Worm (Caenorhabditis elegans): ENCODE measurements around the gene sru-28.

The sru-28 gene

DNA sequence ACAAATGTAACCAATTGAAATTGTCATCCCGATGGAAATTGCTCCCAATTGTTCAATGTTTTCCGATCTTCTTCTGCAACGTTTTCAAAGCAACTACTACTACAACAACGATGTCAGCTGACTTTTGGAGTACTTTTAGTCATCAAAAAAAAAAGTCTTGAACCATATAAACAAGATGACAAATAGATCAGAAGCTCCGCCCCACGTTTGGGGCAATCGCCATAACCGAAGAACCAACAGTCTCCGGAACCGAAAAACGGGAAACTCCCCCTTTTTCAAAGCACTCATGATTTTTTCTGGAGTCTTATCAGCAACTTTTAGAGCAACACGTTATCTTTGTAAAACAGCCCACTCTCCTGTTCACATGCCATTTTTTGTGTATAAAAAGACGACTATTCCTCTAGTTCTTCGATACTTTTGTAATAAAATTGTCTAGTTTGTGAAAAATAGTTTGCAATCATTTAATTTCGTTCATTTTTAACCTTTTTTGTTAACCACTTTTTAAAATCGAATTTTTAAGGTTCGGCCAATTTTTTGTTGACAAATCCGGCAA lies 46.6 kb upstream of the sru-28 start (continued):
- TF ChIP-seq mxl-3 (GFP tag; optimal IDR thresholded peaks at IDR 0.05), result no peak
- TF ChIP-seq tra-1 (GFP tag; IDR thresholded peaks at IDR 0.05), result no peak
- TF ChIP-seq ZK546.5 (tag; optimal IDR thresholded peaks at IDR 0.05), result no peak
- peak; percentile 44 for TF ChIP-seq dve-1 (tag; optimal IDR thresholded peaks at IDR 0.05; ENCODE audit: insufficient read depth)
- TF ChIP-seq gei-8 (GFP tag; optimal IDR thresholded peaks at IDR 0.05), result no peak
- no peak for TF ChIP-seq attf-4 (tag; optimal IDR thresholded peaks at IDR 0.05)
- TF ChIP-seq ceh-44 (GFP tag; IDR thresholded peaks at IDR 0.05), result no peak
- no peak for TF ChIP-seq ZK337.2 (GFP tag; IDR thresholded peaks at IDR 0.05)
- TF ChIP-seq spr-3 (GFP tag; optimal IDR thresholded peaks at IDR 0.05), result no peak
- no peak for TF ChIP-seq mdl-1 (tag; optimal IDR thresholded peaks at IDR 0.05)
- TF ChIP-seq zip-2 (tag; optimal IDR thresholded peaks at IDR 0.05), result no peak
- no peak for TF ChIP-seq nhr-76 (tag; optimal IDR thresholded peaks at IDR 0.05)
- TF ChIP-seq F44E2.7 (GFP tag; IDR thresholded peaks at IDR 0.05), result no peak
- TF ChIP-seq F26F4.8 (GFP tag; conservative IDR thresholded peaks at IDR 0.05), result no peak
- TF ChIP-seq php-3 (GFP tag; IDR thresholded peaks at IDR 0.05), result peak; percentile 18; the same call in 1 of the 2 replicates
- TF ChIP-seq zfp-3 (GFP tag; conservative IDR thresholded peaks at IDR 0.05), result no peak
- TF ChIP-seq Y5F2A.4 (GFP tag; optimal IDR thresholded peaks at IDR 0.05), result no peak
- no peak for TF ChIP-seq egl-43 (GFP tag; IDR thresholded peaks at IDR 0.05)
- no peak for TF ChIP-seq snpc-4 (tag; optimal IDR thresholded peaks at IDR 0.05)
- TF ChIP-seq F49E8.2 (tag; optimal IDR thresholded peaks at IDR 0.05; ENCODE audit: borderline replicate concordance), result no peak
- TF ChIP-seq daf-19 (GFP tag; conservative IDR thresholded peaks at IDR 0.05), result no peak
- TF ChIP-seq rbr-2 (tag; optimal IDR thresholded peaks at IDR 0.05), result no peak
- TF ChIP-seq madf-5 (GFP tag; IDR thresholded peaks at IDR 0.05), result no peak
- TF ChIP-seq zag-1 (tag; optimal IDR thresholded peaks at IDR 0.05), result no peak
- TF ChIP-seq ces-1 (GFP tag; optimal IDR thresholded peaks at IDR 0.05), result no peak
- no peak for TF ChIP-seq pha-4 (GFP tag; IDR thresholded peaks at IDR 0.05)
- no peak for TF ChIP-seq pha-4 (tag; optimal IDR thresholded peaks at IDR 0.05)
- no peak for TF ChIP-seq fkh-10 (GFP tag; optimal IDR thresholded peaks at IDR 0.05)
- TF ChIP-seq snpc-1.2 (GFP tag; IDR thresholded peaks at IDR 0.05), result no peak
- no peak for TF ChIP-seq arid-1 (GFP tag; conservative IDR thresholded peaks at IDR 0.05)
- no peak for TF ChIP-seq nhr-111 (GFP tag; optimal IDR thresholded peaks at IDR 0.05)
- peak; percentile 66 for TF ChIP-seq aha-1 (tag)
- TF ChIP-seq ctbp-1 (GFP tag; IDR thresholded peaks at IDR 0.05), result no peak
- no peak for TF ChIP-seq ceh-82 (tag; optimal IDR thresholded peaks at IDR 0.05)
- no peak for TF ChIP-seq daf-16 (GFP tag; optimal IDR thresholded peaks at IDR 0.05)
- TF ChIP-seq daf-16 (tag; optimal IDR thresholded peaks at IDR 0.05), result peak; percentile 81
- TF ChIP-seq unc-39 (tag; optimal IDR thresholded peaks at IDR 0.05), result no peak
- TF ChIP-seq tag-97 (GFP tag; IDR thresholded peaks at IDR 0.05), result no peak
- no peak for TF ChIP-seq T26A8.4 (GFP tag; IDR thresholded peaks at IDR 0.05)
- TF ChIP-seq hlh-11 (tag; optimal IDR thresholded peaks at IDR 0.05), result peak; percentile 66
- TF ChIP-seq dmd-8 (GFP tag; IDR thresholded peaks at IDR 0.05), result no peak
- TF ChIP-seq duxl-1 (tag; optimal IDR thresholded peaks at IDR 0.05; ENCODE audit: poor library complexity), result no peak
- no peak for TF ChIP-seq madf-9 (GFP tag; conservative IDR thresholded peaks at IDR 0.05)
- TF ChIP-seq nhr-10 (tag; optimal IDR thresholded peaks at IDR 0.05), result no peak
- no peak for TF ChIP-seq set-16 (GFP tag; IDR thresholded peaks at IDR 0.05)
- no peak for TF ChIP-seq unc-62 (GFP tag; optimal IDR thresholded peaks at IDR 0.05 in 1 of 2)
- no peak for TF ChIP-seq unc-62 (tag; optimal IDR thresholded peaks at IDR 0.05)
- TF ChIP-seq nhr-41 (GFP tag; IDR thresholded peaks at IDR 0.05), result no peak
- no peak for TF ChIP-seq F37D6.2 (tag; optimal IDR thresholded peaks at IDR 0.05)
- no peak for TF ChIP-seq nhr-102 (tag; optimal IDR thresholded peaks at IDR 0.05)
- no peak for TF ChIP-seq sdz-12 (GFP tag; optimal IDR thresholded peaks at IDR 0.05)
- no peak for TF ChIP-seq egl-27 (tag; optimal IDR thresholded peaks at IDR 0.05)
- TF ChIP-seq nhr-6 (tag; optimal IDR thresholded peaks at IDR 0.05), result no peak

Data from whole organism, L4 larva.